Fruit fly (Drosophila melanogaster) whole organism, embryonic: ENCODE measurements around the gene Pits.

Source experiments
- Blimp-1 ChIP-seq: fragments of 200-800 bp; sonication (Bioruptor generic); optimal IDR thresholded peaks from 3 replicates; lab custom pipeline; 2018; ENCODE audit warnings: missing biosample characterization, missing genetic modification characterization, mild to moderate bottlenecking, moderate library complexity, missing genetic modification reagents
- CG11560 ChIP-seq: fragments of 200-800 bp; sonication (Bioruptor generic); IDR thresholded peaks from 3 replicates; pipeline ENCODE4 v1.3.6; 2022; ENCODE audit warnings: missing biosample characterization, missing genetic modification characterization
- CG12219 ChIP-seq: fragments of 200-800 bp; sonication (Bioruptor generic); optimal IDR thresholded peaks from 3 replicates; lab custom pipeline; 2018; ENCODE audit warnings: missing biosample characterization, mild to moderate bottlenecking, missing genetic modification characterization
- CG15011 ChIP-seq: fragments of 200-800 bp; sonication (Bioruptor generic); optimal IDR thresholded peaks from 3 replicates; lab custom pipeline; 2018; ENCODE audit warnings: missing biosample characterization, mild to moderate bottlenecking, missing genetic modification characterization
- CG16813 ChIP-seq: fragments of 200-800 bp; sonication (Bioruptor generic); IDR thresholded peaks from 3 replicates; pipeline ENCODE4 v1.3.6; 2022; ENCODE audit warnings: missing biosample characterization, missing genetic modification characterization; ENCODE audit not compliant: partially characterized antibody
- CG17361 ChIP-seq: fragments of 200-800 bp; sonication (Bioruptor generic); IDR thresholded peaks from 3 replicates; pipeline ENCODE4 v1.3.6; 2022; ENCODE audit warnings: missing biosample characterization, missing genetic modification characterization
- CG17568 ChIP-seq: fragments of 200-800 bp; sonication (Bioruptor generic); optimal IDR thresholded peaks from 2 replicates; lab custom pipeline; 2018; ENCODE audit warnings: missing biosample characterization, mild to moderate bottlenecking, missing genetic modification characterization, moderate library complexity
- CG18011 ChIP-seq: fragments of 200-800 bp; sonication (Bioruptor generic); optimal IDR thresholded peaks from 2 replicates; lab custom pipeline; 2017; ENCODE audit warnings: missing biosample characterization, missing genetic modification characterization, mild to moderate bottlenecking, moderate library complexity, missing genotype
- CG18262 ChIP-seq: fragments of 200-800 bp; optimal IDR thresholded peaks from 3 replicates; lab custom pipeline; 2019; ENCODE audit warnings: missing biosample characterization, mild to moderate bottlenecking, missing genetic modification characterization, moderate library complexity
- CG1832 ChIP-seq: fragments of 200-800 bp; sonication (Bioruptor generic); optimal IDR thresholded peaks from 2 replicates; lab custom pipeline; 2017; ENCODE audit warnings: missing biosample characterization, mild to moderate bottlenecking, missing genetic modification characterization, inconsistent platforms
- CG2199 ChIP-seq: fragments of 200-800 bp; sonication (Bioruptor generic); IDR thresholded peaks from 3 replicates; pipeline ENCODE4 v1.3.6; 2022; ENCODE audit warnings: missing biosample characterization, missing genetic modification characterization
- CG31224 ChIP-seq: fragments of 200-800 bp; sonication (Bioruptor generic); IDR thresholded peaks from 2 replicates; pipeline ENCODE4 v1.3.6; 2022; ENCODE audit warnings: missing biosample characterization, missing genetic modification characterization
- CG33213 ChIP-seq: fragments of 200-800 bp; sonication (Bioruptor generic); optimal IDR thresholded peaks from 3 replicates; lab custom pipeline; 2016; ENCODE audit warnings: missing biosample characterization, missing genetic modification characterization
- CG3847 ChIP-seq: fragments of 200-800 bp; sonication (Bioruptor generic); IDR thresholded peaks from 2 replicates; pipeline ENCODE4 v1.3.6; 2022; ENCODE audit warnings: missing biosample characterization, missing genetic modification characterization
- CG4360 ChIP-seq: fragments of 200-800 bp; sonication (Bioruptor generic); IDR thresholded peaks from 2 replicates; pipeline ENCODE4 v1.3.6; 2022; ENCODE audit warnings: missing biosample characterization, missing genetic modification characterization
- CG4424 ChIP-seq: fragments of 200-800 bp; sonication (Bioruptor generic); optimal IDR thresholded peaks from 3 replicates; lab custom pipeline; 2016; ENCODE audit warnings: missing biosample characterization, missing genetic modification characterization
- CG4730 ChIP-seq: fragments of 200-800 bp; sonication (Bioruptor generic); IDR thresholded peaks from 2 replicates; pipeline ENCODE4 v1.3.6; 2022; ENCODE audit warnings: missing biosample characterization, missing genetic modification characterization
- CG6254 ChIP-seq: fragments of 200-800 bp; sonication (Bioruptor generic); optimal IDR thresholded peaks from 3 replicates; lab custom pipeline; 2017; ENCODE audit warnings: mild to moderate bottlenecking, missing biosample characterization, missing genetic modification reagents, missing genetic modification characterization
- CG6689 ChIP-seq: fragments of 200-800 bp; sonication (Bioruptor generic); IDR thresholded peaks from 2 replicates; pipeline ENCODE4 v1.3.6; 2022; ENCODE audit warnings: missing biosample characterization, missing genetic modification characterization
- CG7786 ChIP-seq: fragments of 200-800 bp; sonication (Bioruptor generic); optimal IDR thresholded peaks from 2 replicates; lab custom pipeline; 2016; ENCODE audit warnings: missing biosample characterization, missing genetic modification characterization
- CG7928 ChIP-seq: fragments of 200-800 bp; sonication (Bioruptor generic); optimal IDR thresholded peaks from 2 replicates; lab custom pipeline; 2017; ENCODE audit warnings: missing biosample characterization, mild to moderate bottlenecking, missing genetic modification characterization
- CG7987 ChIP-seq: fragments of 200-800 bp; sonication (Bioruptor generic); optimal IDR thresholded peaks from 2 replicates; lab custom pipeline; 2018; ENCODE audit warnings: missing biosample characterization, mild to moderate bottlenecking, missing genetic modification characterization, moderate library complexity
- CG8924 ChIP-seq: fragments of 200-800 bp; optimal IDR thresholded peaks from 3 replicates; lab custom pipeline; 2019; ENCODE audit warnings: missing biosample characterization, mild to moderate bottlenecking, missing genetic modification characterization, moderate library complexity
- CG9215 ChIP-seq: fragments of 200-800 bp; sonication (Bioruptor generic); IDR thresholded peaks from 2 replicates; pipeline ENCODE4 v1.3.6; 2022; ENCODE audit warnings: missing biosample characterization, missing genetic modification characterization
- Dad ChIP-seq: fragments of 200-800 bp; sonication (Bioruptor generic); optimal IDR thresholded peaks from 3 replicates; lab custom pipeline; 2016; ENCODE audit warnings: missing biosample characterization, missing genetic modification characterization
- Dek ChIP-seq: fragments of 200-800 bp; sonication (Bioruptor generic); optimal IDR thresholded peaks from 3 replicates; lab custom pipeline; 2019; ENCODE audit warnings: missing biosample characterization, mild to moderate bottlenecking, missing genetic modification characterization, moderate library complexity
- Dp ChIP-seq: fragments of 200-800 bp; sonication (Bioruptor generic); optimal IDR thresholded peaks from 2 replicates; lab custom pipeline; 2018; ENCODE audit warnings: missing biosample characterization, mild to moderate bottlenecking, missing genetic modification characterization, moderate library complexity
- Eip74EF ChIP-seq, 2 experiments: fragments of 200-800 bp in 1 of 2; fragments of >200 bp in 1 of 2; sonication (Bioruptor generic) in 1 of 2; optimal IDR thresholded peaks; 2 replicates each; lab custom pipeline; 2017 to 2019; ENCODE audit warnings: missing biosample characterization in 2 of 2, missing genetic modification characterization in 2 of 2, mild to moderate bottlenecking in 1 of 2, moderate library complexity in 1 of 2
- Hr39 ChIP-seq: fragments of >200 bp; optimal IDR thresholded peaks from 2 replicates; lab custom pipeline; 2017
- MTF-1 ChIP-seq: fragments of 200-800 bp; sonication (Bioruptor generic); optimal IDR thresholded peaks from 2 replicates; lab custom pipeline; 2018; ENCODE audit warnings: missing biosample characterization, mild to moderate bottlenecking, missing genetic modification characterization, borderline replicate concordance
- Ptx1 ChIP-seq: fragments of 200-800 bp; sonication (Bioruptor generic); IDR thresholded peaks from 2 replicates; pipeline ENCODE4 v1.3.6; 2022; ENCODE audit warnings: missing biosample characterization, missing genetic modification characterization
- Side ChIP-seq: fragments of 200-800 bp; sonication (Bioruptor generic); optimal IDR thresholded peaks from 2 replicates; lab custom pipeline; 2016; ENCODE audit warnings: missing biosample characterization, missing genetic modification characterization
- Tbp ChIP-seq: fragments of >200 bp; optimal IDR thresholded peaks from 2 replicates; lab custom pipeline; 2018; ENCODE audit warnings: missing biosample characterization, missing genetic modification characterization
- chinmo ChIP-seq: fragments of 200-800 bp; sonication (Bioruptor generic); IDR thresholded peaks from 4 replicates; pipeline ENCODE4 v1.3.6; 2022; ENCODE audit warnings: missing biosample characterization, missing genetic modification characterization; ENCODE audit not compliant: partially characterized antibody
- da ChIP-seq: fragments of 200-800 bp; sonication (Bioruptor generic); optimal IDR thresholded peaks from 2 replicates; lab custom pipeline; 2016; ENCODE audit warnings: missing biosample characterization, missing genetic modification characterization
- fd102C ChIP-seq: fragments of 200-800 bp; sonication (Bioruptor generic); optimal IDR thresholded peaks from 2 replicates; lab custom pipeline; 2018; ENCODE audit warnings: missing biosample characterization, mild to moderate bottlenecking, missing genetic modification characterization, moderate library complexity
- grau ChIP-seq: fragments of 200-800 bp; optimal IDR thresholded peaks from 3 replicates; lab custom pipeline; 2019; ENCODE audit warnings: missing biosample characterization, mild to moderate bottlenecking, missing genetic modification characterization, moderate library complexity
- kah ChIP-seq: fragments of 200-800 bp; sonication (Bioruptor generic); optimal IDR thresholded peaks from 2 replicates; lab custom pipeline; 2018; ENCODE audit warnings: missing biosample characterization, mild to moderate bottlenecking, missing genetic modification characterization
- klu ChIP-seq: fragments of 200-800 bp; sonication (Bioruptor generic); IDR thresholded peaks from 2 replicates; pipeline ENCODE4 v1.3.6; 2022; ENCODE audit warnings: missing biosample characterization, missing genetic modification characterization
- maf-S ChIP-seq: fragments of 200-800 bp; sonication (Bioruptor generic); optimal IDR thresholded peaks from 2 replicates; lab custom pipeline; 2016; ENCODE audit warnings: missing biosample characterization, missing genetic modification characterization
- otp ChIP-seq: fragments of 200-800 bp; sonication (Bioruptor generic); IDR thresholded peaks from 3 replicates; pipeline ENCODE4, ENCODE4 v1.3.6; 2022; ENCODE audit warnings: missing biosample characterization, missing genetic modification characterization
- peb ChIP-seq: fragments of 200-800 bp; sonication (Bioruptor generic); IDR thresholded peaks from 2 replicates; pipeline ENCODE4 v1.3.6; 2022; ENCODE audit warnings: missing biosample characterization, missing genetic modification characterization
- pita ChIP-seq: fragments of 200-800 bp; sonication (Bioruptor generic); optimal IDR thresholded peaks from 2 replicates; lab custom pipeline; 2017; ENCODE audit warnings: missing biosample characterization, mild to moderate bottlenecking, missing genetic modification characterization
- rib ChIP-seq: fragments of 200-800 bp; sonication (Bioruptor generic); IDR thresholded peaks from 2 replicates; pipeline ENCODE4 v1.3.6; 2022; ENCODE audit warnings: missing biosample characterization, missing genetic modification characterization
- scrt ChIP-seq: fragments of 200-800 bp; sonication (Bioruptor generic); optimal IDR thresholded peaks from 2 replicates; lab custom pipeline; 2018; ENCODE audit warnings: missing biosample characterization, mild to moderate bottlenecking, missing genetic modification characterization, moderate library complexity
- sens ChIP-seq: fragments of 200-800 bp; sonication (Bioruptor generic); peaks from one replicate; lab custom pipeline; 2016; ENCODE audit warnings: missing biosample characterization, missing genetic modification characterization
- so ChIP-seq: fragments of 200-800 bp; sonication (Bioruptor generic); IDR thresholded peaks from 3 replicates; pipeline ENCODE4 v1.3.6; 2022; ENCODE audit warnings: missing biosample characterization, missing genetic modification characterization
- stc ChIP-seq: fragments of 200-800 bp; sonication (Bioruptor generic); IDR thresholded peaks from 2 replicates; pipeline ENCODE4 v1.3.6; 2022; ENCODE audit warnings: missing biosample characterization, missing genetic modification characterization
- twi ChIP-seq: fragments of 200-800 bp; optimal IDR thresholded peaks from 2 replicates; lab custom pipeline; 2019; ENCODE audit warnings: missing biosample characterization, mild to moderate bottlenecking, missing genetic modification characterization, moderate library complexity
- usp ChIP-seq: fragments of >200 bp; optimal IDR thresholded peaks from 2 replicates; lab custom pipeline; 2017; ENCODE audit warnings: missing biosample characterization, missing genetic modification characterization
- wek ChIP-seq: fragments of 200-800 bp; sonication (Bioruptor generic); optimal IDR thresholded peaks from 3 replicates; lab custom pipeline; 2018; ENCODE audit warnings: missing biosample characterization, mild to moderate bottlenecking, missing genetic modification characterization, moderate library complexity

Pits gene

dm6 chrX:12579506-12579999, 3.4 kb downstream of the Pits start (continued):
- TF ChIP-seq so (GFP tag; lab: Robert Waterston, UW) (peak; percentile 93), CG18011 (peak; percentile 83), CG4730 (GFP tag; lab: Robert Waterston, UW) (peak; percentile 86), CG11560 (tag; lab: Robert Waterston, UW) (peak; percentile 82; the same call in 2 of the 3 replicates), Hr39 (lab: Kevin White, UChicago) (no peak), CG7987 (peak; percentile 60), peb (GFP tag; lab: Robert Waterston, UW) (peak; percentile 76), otp (GFP tag; lab: Robert Waterston, UW) (peak; percentile 87), grau (tag; lab: Kevin White, UChicago) (peak; percentile 96), kah (GFP tag; lab: Kevin White, UChicago) (peak; percentile 85), CG7928 (GFP tag; lab: Kevin White, UChicago) (peak; percentile 75), CG6254 (GFP tag; lab: Kevin White, UChicago) (peak; percentile 80), CG4424 (GFP tag; lab: Kevin White, UChicago) (peak; percentile 94), CG3847 (peak; percentile 93), klu (GFP tag; lab: Robert Waterston, UW) (peak; percentile 89), Side (GFP tag; lab: Kevin White, UChicago) (peak; percentile 94), scrt (peak; percentile 90), MTF-1 (peak; percentile 78), Dad (GFP tag; lab: Kevin White, UChicago) (peak; percentile 93), Tbp (GFP tag; lab: Kevin White, UChicago) (no peak), rib (GFP tag; lab: Robert Waterston, UW) (peak; percentile 76; the same call in 1 of the 2 replicates), Eip74EF (GFP tag; optimal IDR thresholded peaks at IDR 0.05; lab: Kevin White, UChicago) (peak in 1 of 2 experiments; percentile 94), CG33213 (peak; percentile 89), CG31224 (GFP tag; lab: Robert Waterston, UW) (peak; percentile 87), CG9215 (GFP tag; lab: Robert Waterston, UW) (peak; percentile 93), Ptx1 (GFP tag; lab: Robert Waterston, UW) (peak; percentile 94), CG17361 (GFP tag; lab: Robert Waterston, UW) (peak; percentile 98), CG8924 (tag; lab: Kevin White, UChicago) (peak; percentile 96), stc (GFP tag; lab: Robert Waterston, UW) (peak; percentile 95), sens (GFP tag; lab: Kevin White, UChicago) (peak; percentile 88), CG18262 (tag; lab: Kevin White, UChicago) (peak; percentile 95), Blimp-1 (peak; percentile 88), CG2199 (GFP tag; lab: Robert Waterston, UW) (0 out of 3 replicates have a peak, but pooled peaks have one; percentile 60), maf-S (peak; percentile 95), da (peak; percentile 91), CG15011 (GFP tag; lab: Kevin White, UChicago) (peak; percentile 94), CG4360 (peak; percentile 43; the same call in 1 of the 2 replicates), fd102C (GFP tag; lab: Kevin White, UChicago) (peak; percentile 31), Dek (tag; lab: Kevin White, UChicago) (peak; percentile 97), twi (tag; lab: Kevin White, UChicago) (peak; percentile 77), chinmo (GFP tag; lab: Robert Waterston, UW) (no peak), CG1832 (no peak), CG16813 (GFP tag; lab: Robert Waterston, UW) (no peak), usp (GFP tag; lab: Kevin White, UChicago) (no peak), pita (GFP tag; lab: Kevin White, UChicago) (no peak), CG6689 (GFP tag; lab: Robert Waterston, UW) (peak; percentile 94), wek (peak; percentile 68), CG17568 (GFP tag; lab: Kevin White, UChicago) (peak; percentile 92), Dp (peak; percentile 0), CG7786 (GFP tag; lab: Kevin White, UChicago) (peak; percentile 96), CG12219 (peak; percentile 93)
